Worm (Caenorhabditis elegans): ENCODE data around the gene W02B3.3.
"Not testable (repeated sequence)": the region's sequence is repeated elsewhere in the genome, so short reads cannot be mapped to it uniquely, and the experiment has no call there.

W02B3.3 gene

ce11 chrIII:668303-668893 is at the start of gene W02B3.3:
Gene W02B3.3 (minus strand): TSS chrIII:668433.
- TF ChIP-seq ztf-23 (GFP tag; IDR thresholded peaks at IDR 0.05) (0 out of 2 replicates have a peak, but pooled peaks have one; percentile 46), klf-2 (GFP tag; conservative IDR thresholded peaks at IDR 0.05) (no peak), cog-1 (tag; optimal IDR thresholded peaks at IDR 0.05) (peak; percentile 42)

DNA sequence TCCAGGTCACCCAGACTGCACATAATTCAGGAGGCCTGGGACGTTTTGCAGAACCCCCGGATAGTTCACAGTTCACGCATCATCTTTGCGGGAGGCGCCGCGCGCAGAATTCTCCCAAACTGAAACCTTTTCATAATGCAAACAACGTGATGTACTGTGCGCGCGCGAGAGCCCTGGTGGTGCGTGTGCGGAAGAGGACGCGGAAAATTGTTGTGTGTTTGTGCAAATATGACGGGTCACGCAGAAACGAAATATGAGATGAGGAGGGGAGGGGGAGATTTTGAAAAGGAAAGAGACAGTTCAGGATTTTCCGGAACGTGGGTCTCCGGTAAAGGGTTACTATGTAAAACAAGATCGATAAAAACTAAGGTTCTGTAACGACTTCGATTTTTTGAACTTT is 41.8 kb upstream of the W02B3.3 start:
- TF ChIP-seq ztf-29 (GFP tag; IDR thresholded peaks at IDR 0.05) = no peak
- no peak for TF ChIP-seq tab-1 (GFP tag; IDR thresholded peaks at IDR 0.05)
- TF ChIP-seq T22C8.4 (GFP tag; IDR thresholded peaks at IDR 0.05) = no peak
- TF ChIP-seq ref-1 (GFP tag; conservative IDR thresholded peaks at IDR 0.05) = no peak
- TF ChIP-seq med-1 (GFP tag; optimal IDR thresholded peaks at IDR 0.05; ENCODE audit: insufficient read depth) = no peak
- no peak for TF ChIP-seq flt-1 (GFP tag; IDR thresholded peaks at IDR 0.05)
- no peak for TF ChIP-seq klf-2 (GFP tag; conservative IDR thresholded peaks at IDR 0.05)
- no peak for TF ChIP-seq ztf-23 (GFP tag; IDR thresholded peaks at IDR 0.05)
- TF ChIP-seq cog-1 (tag; optimal IDR thresholded peaks at IDR 0.05) = no peak

ce11 chrIII:698814-699213 is 30.6 kb upstream of the W02B3.3 start:
- TF ChIP-seq ztf-29 (GFP tag; IDR thresholded peaks at IDR 0.05) (no peak), ref-1 (GFP tag; conservative IDR thresholded peaks at IDR 0.05) (peak; percentile 38; the same call in 1 of the 2 replicates), tab-1 (GFP tag; IDR thresholded peaks at IDR 0.05) (peak; percentile 68; the same call in 1 of the 2 replicates)

ce11 chrIII:696372-696771 is 28.1 kb upstream of the W02B3.3 start, which contains the start of gene sel-15:
Gene sel-15 (minus strand): TSS chrIII:696472.
- TF ChIP-seq flt-1 (GFP tag; IDR thresholded peaks at IDR 0.05) = no peak
- no peak for TF ChIP-seq med-1 (GFP tag; optimal IDR thresholded peaks at IDR 0.05; ENCODE audit: insufficient read depth)
- no peak for TF ChIP-seq klf-2 (GFP tag; conservative IDR thresholded peaks at IDR 0.05)
- no peak for TF ChIP-seq ref-1 (GFP tag; conservative IDR thresholded peaks at IDR 0.05)
- no peak for TF ChIP-seq T22C8.4 (GFP tag; IDR thresholded peaks at IDR 0.05)
- TF ChIP-seq ztf-23 (GFP tag; IDR thresholded peaks at IDR 0.05) = no peak
- TF ChIP-seq cog-1 (tag; optimal IDR thresholded peaks at IDR 0.05) = no peak
- TF ChIP-seq ztf-29 (GFP tag; IDR thresholded peaks at IDR 0.05) = no peak
- no peak for TF ChIP-seq tab-1 (GFP tag; IDR thresholded peaks at IDR 0.05)

DNA sequence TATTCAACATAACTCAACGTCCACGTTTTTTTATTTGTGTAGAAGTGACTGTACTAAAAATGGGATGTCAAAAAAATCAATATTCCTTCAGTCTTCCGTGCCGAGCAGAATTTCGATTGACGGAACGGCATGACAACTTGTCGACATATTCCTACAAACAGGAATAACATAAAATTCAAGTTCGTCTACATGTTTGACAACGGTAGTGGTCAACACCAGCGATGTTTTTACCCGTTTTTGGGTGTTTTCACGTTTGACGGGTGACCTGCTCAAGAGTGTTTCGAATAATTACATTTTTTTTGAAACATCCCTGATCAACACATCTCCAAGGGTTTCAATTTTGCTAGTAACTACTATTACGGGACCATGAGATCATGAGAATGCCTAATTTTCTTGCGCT is 23.7 kb upstream of the W02B3.3 start, which contains the start of gene W02B3.7:
Gene W02B3.7 (minus strand): TSS at position 101 of the 400 bp plus-strand sequence.
- TF ChIP-seq T22C8.4 (GFP tag; IDR thresholded peaks at IDR 0.05) (no peak), tab-1 (GFP tag; IDR thresholded peaks at IDR 0.05) (no peak), ref-1 (GFP tag; conservative IDR thresholded peaks at IDR 0.05) (no peak), med-1 (GFP tag; optimal IDR thresholded peaks at IDR 0.05; ENCODE audit: insufficient read depth) (no peak), ztf-29 (GFP tag; IDR thresholded peaks at IDR 0.05) (no peak), flt-1 (GFP tag; IDR thresholded peaks at IDR 0.05) (no peak), cog-1 (tag; optimal IDR thresholded peaks at IDR 0.05) (no peak), ztf-23 (GFP tag; IDR thresholded peaks at IDR 0.05) (no peak), klf-2 (GFP tag; conservative IDR thresholded peaks at IDR 0.05) (no peak)

DNA sequence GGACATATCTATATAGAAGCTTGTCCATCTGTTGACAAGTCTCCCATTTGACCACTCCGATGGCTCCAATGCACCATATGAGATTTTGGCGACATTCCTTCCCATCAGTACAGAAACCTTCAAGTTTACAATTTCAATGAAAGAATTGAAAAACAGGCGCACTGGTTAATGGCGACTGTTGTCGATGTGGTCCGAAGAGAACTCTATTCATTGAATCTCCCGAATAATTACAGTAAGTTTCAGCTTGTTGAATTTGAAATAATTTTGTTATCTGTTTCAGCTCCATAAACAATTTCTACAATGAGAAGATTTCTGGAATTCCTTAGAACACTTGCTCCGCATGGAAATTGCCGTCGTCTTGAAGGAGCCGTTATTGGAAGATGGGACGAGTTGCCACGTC is 20.6 kb upstream of the W02B3.3 start, which contains the start of gene elf-1:
Gene elf-1 (plus strand): TSS at position 301 of the 400 bp plus-strand sequence.
- TF ChIP-seq med-1 (GFP tag; optimal IDR thresholded peaks at IDR 0.05; ENCODE audit: insufficient read depth); flt-1 (GFP tag; IDR thresholded peaks at IDR 0.05); tab-1 (GFP tag; IDR thresholded peaks at IDR 0.05): not testable (repeated sequence)

ce11 chrIII:688083-688482 is 19.9 kb upstream of the W02B3.3 start:
- no peak for TF ChIP-seq ztf-23 (GFP tag; IDR thresholded peaks at IDR 0.05)
- TF ChIP-seq T22C8.4 (GFP tag; IDR thresholded peaks at IDR 0.05) = no peak

DNA sequence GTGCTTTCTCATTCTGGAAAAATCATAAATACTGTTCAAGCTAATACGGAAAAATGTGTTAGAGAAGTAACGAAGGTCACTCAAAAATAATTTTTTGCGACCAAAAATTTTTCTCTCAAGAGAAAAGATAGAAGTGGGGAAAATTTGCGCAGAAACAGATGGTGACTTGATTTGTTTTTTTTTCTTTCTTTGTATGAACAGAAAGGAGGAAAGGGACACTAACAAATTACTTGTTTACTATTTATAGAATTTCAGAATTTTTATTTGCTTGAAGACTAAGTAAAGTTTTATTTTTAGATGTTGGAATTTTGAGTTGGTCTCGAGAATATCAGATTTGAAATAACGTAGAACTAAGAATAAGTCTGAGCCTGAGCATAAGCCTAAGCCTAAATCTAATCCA is 15.1 kb upstream of the W02B3.3 start, which contains the start of gene W02B3.4:
Gene W02B3.4 (minus strand): TSS at position 101 of the 400 bp plus-strand sequence.
- TF ChIP-seq T22C8.4 (GFP tag; IDR thresholded peaks at IDR 0.05) (no peak), ref-1 (GFP tag; conservative IDR thresholded peaks at IDR 0.05) (no peak), flt-1 (GFP tag; IDR thresholded peaks at IDR 0.05) (no peak), ztf-23 (GFP tag; IDR thresholded peaks at IDR 0.05) (no peak), klf-2 (GFP tag; conservative IDR thresholded peaks at IDR 0.05) (no peak)

DNA sequence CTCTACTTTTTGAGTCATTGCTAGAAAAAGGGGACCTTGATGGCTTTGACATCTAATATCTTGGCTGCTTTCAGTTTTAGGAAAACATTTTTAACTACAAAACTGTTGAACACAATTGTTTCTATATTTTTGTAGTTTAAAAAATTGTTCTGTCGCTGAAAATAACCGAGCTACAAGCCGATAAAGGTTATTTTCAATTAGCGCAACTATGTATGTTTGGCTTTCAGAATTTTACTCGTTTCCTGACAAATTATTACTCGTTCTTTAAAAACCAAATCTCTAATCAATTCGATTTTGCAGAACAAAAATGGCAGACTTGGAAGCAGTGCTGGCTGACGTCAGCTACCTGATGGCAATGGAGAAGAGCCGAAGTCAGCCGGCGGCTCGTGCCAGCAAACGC is 7.6 kb upstream of the W02B3.3 start, which contains the start of gene grk-2:
Gene grk-2 (plus strand): TSS at position 301 of the 400 bp plus-strand sequence.
- no peak for TF ChIP-seq cog-1 (tag; optimal IDR thresholded peaks at IDR 0.05)

DNA sequence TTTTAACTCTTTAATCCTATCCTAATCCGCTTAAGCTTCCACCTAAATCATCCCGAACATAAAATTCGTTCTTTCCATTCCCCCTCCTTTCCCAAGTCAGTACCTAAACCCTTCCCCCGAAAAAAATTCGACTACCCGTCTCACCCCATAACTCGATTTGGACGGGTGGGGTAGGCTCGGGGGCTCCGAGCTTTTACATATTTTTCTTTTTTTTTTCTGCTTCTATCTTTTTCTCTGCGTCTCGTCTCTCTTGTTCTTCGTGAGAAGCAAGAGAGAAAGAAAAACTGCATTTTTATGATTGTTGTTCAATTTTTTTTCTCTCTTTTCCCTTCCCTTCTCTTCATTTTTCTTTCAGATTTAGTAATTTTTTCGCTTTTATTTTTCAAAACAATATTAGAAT is 7.2 kb upstream of the W02B3.3 start:
- no peak for TF ChIP-seq ref-1 (GFP tag; conservative IDR thresholded peaks at IDR 0.05)

DNA sequence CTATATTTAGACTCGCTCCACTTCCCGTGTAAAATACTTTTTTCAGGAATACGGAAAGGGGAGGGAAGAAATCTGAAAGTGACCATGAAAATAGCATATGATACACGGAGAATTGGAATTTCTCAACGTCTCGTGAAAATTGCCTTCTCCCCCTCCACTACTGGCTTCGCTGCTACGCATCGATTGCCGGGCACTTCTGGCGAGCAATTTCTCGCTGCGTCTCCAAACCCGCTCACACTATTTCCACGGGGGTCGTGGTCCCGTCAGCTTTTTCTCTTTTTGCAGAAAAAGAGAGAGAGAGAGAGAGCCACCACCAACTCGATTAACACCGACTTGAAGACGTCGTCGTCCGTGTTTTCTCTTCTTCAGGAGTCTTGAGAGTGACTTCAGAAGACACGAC is 2.8 kb upstream of the W02B3.3 start:
- TF ChIP-seq ztf-23 (GFP tag; IDR thresholded peaks at IDR 0.05) (no peak), ref-1 (GFP tag; conservative IDR thresholded peaks at IDR 0.05) (no peak), ztf-29 (GFP tag; IDR thresholded peaks at IDR 0.05) (no peak), tab-1 (GFP tag; IDR thresholded peaks at IDR 0.05) (no peak), klf-2 (GFP tag; conservative IDR thresholded peaks at IDR 0.05) (no peak), T22C8.4 (GFP tag; IDR thresholded peaks at IDR 0.05) (0 out of 2 replicates have a peak, but pooled peaks have one; percentile 11), cog-1 (tag; optimal IDR thresholded peaks at IDR 0.05) (no peak)

Measured in whole organism, midembryonic.